Fruit fly (Drosophila melanogaster): Measurements from ENCODE around the gene Osi17.

DNA sequence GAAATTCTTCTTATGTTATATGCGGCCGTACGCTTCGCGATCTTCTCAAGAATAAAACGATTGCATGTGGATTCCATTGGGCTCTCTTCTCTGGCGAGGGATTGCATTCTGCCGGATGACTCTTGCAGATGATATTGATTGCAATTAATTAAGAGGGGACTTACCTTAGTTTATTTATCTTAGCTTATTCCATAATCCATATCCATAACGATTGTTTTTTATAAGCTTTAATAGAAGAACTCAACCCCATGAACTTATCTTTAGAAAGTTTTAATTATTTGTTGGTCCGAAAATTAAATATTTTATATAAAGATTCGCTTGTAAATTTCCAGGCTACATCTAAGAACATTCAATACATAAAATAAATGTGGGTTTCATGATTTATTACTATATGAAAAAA, 64.4 kb downstream of the Osi17 start, which contains the start of gene CRAT:
- no peak for TF ChIP-seq psq (optimal IDR thresholded peaks at IDR 0.05)
- no peak for TF ChIP-seq Dll (optimal IDR thresholded peaks at IDR 0.05)
- TF ChIP-seq usp (GFP tag; optimal IDR thresholded peaks at IDR 0.05), result no peak
- no peak for TF ChIP-seq EcR (GFP tag; optimal IDR thresholded peaks at IDR 0.05)
